Worm (Caenorhabditis elegans) whole organism, L4 larva: ENCODE data around the gene C18B2.5.

Experiments
- F49E8.2 ChIP-seq: sonication (generic microtip); optimal IDR thresholded peaks from 2 replicates; lab custom pipeline; 2016; ENCODE audit warnings: missing compliant biosample characterization, mild to moderate bottlenecking, missing genetic modification characterization, borderline replicate concordance
- T20F7.1 ChIP-seq: fragments of 200-800 bp; sonication (Bioruptor generic); optimal IDR thresholded peaks from 2 replicates; lab custom pipeline; 2018; ENCODE audit warnings: mild to moderate bottlenecking, missing genetic modification characterization, missing compliant biosample characterization
- Y5F2A.4 ChIP-seq: fragments of 200-800 bp; sonication (Bioruptor generic); optimal IDR thresholded peaks from 2 replicates; lab custom pipeline; 2018; ENCODE audit warnings: mild to moderate bottlenecking, missing genetic modification characterization, missing compliant biosample characterization
- ZK337.2 ChIP-seq: fragments of 200-800 bp; sonication (Bioruptor generic); IDR thresholded peaks from 2 replicates; pipeline ENCODE4 v1.3.6; 2022; ENCODE audit warnings: missing genetic modification reagents, missing genetic modification characterization, missing compliant biosample characterization
- ZK546.5 ChIP-seq, 2 experiments: sonication (generic microtip); optimal IDR thresholded peaks; 2 replicates each; lab custom pipeline; 2017; ENCODE audit warnings: missing biosample characterization in 2 of 2, missing genetic modification characterization in 2 of 2
- aly-2 ChIP-seq: sonication (generic microtip); optimal IDR thresholded peaks from 2 replicates; lab custom pipeline; 2018; ENCODE audit warnings: missing biosample characterization, missing genetic modification characterization
- arid-1 ChIP-seq: fragments of 200-800 bp; sonication (Bioruptor generic); conservative IDR thresholded peaks from 2 replicates; pipeline ENCODE4 v1.3.6; 2022; ENCODE audit warnings: missing genetic modification reagents, missing genetic modification characterization, missing compliant biosample characterization
- attf-4 ChIP-seq: sonication (generic microtip); optimal IDR thresholded peaks from 3 replicates; lab custom pipeline; 2017; ENCODE audit warnings: missing biosample characterization, missing genetic modification characterization
- ceh-20 ChIP-seq: fragments of 200-800 bp; sonication (Bioruptor generic); IDR thresholded peaks from 2 replicates; pipeline ENCODE4 v1.3.6; 2022; ENCODE audit warnings: missing genetic modification reagents, missing genetic modification characterization, missing compliant biosample characterization
- ceh-28 ChIP-seq: fragments of 150-350 bp; optimal IDR thresholded peaks from 2 replicates; lab custom pipeline; 2014; ENCODE audit warnings: missing biosample characterization, missing genetic modification reagents, missing genetic modification characterization
- ceh-32 ChIP-seq: sonication (generic microtip); optimal IDR thresholded peaks from 2 replicates; lab custom pipeline; 2016; ENCODE audit warnings: mild to moderate bottlenecking, missing genetic modification characterization, missing compliant biosample characterization; ENCODE audit not compliant: poor library complexity
- ceh-62 ChIP-seq: sonication (generic microtip); optimal IDR thresholded peaks from 2 replicates; lab custom pipeline; 2017; ENCODE audit warnings: missing biosample characterization, missing genetic modification characterization
- cey-2 ChIP-seq: sonication (generic microtip); optimal IDR thresholded peaks from 3 replicates; lab custom pipeline; 2017; ENCODE audit warnings: missing genetic modification characterization, mild to moderate bottlenecking, missing compliant biosample characterization, antibody characterized with exemption, borderline replicate concordance; ENCODE audit not compliant: insufficient read depth
- daf-12 ChIP-seq: fragments of 150-350 bp; optimal IDR thresholded peaks from 2 replicates; lab custom pipeline; 2014; ENCODE audit warnings: missing biosample characterization, missing genetic modification reagents, missing genetic modification characterization
- daf-16 ChIP-seq, 3 experiments: sonication (generic microtip); optimal IDR thresholded peaks; 2 replicates each; lab custom pipeline; 2016 to 2017; ENCODE audit warnings: missing genetic modification characterization in 3 of 3, missing genetic modification reagents in 3 of 3, mild to moderate bottlenecking in 2 of 3, missing compliant biosample characterization in 2 of 3, missing biosample characterization in 1 of 3, moderate library complexity in 1 of 3
- daf-19 ChIP-seq: fragments of 200-800 bp; sonication (Bioruptor generic); conservative IDR thresholded peaks from 2 replicates; pipeline ENCODE4 v1.3.6; 2022; ENCODE audit warnings: missing genetic modification characterization, missing compliant biosample characterization
- daf-8 ChIP-seq: fragments of 200-800 bp; sonication (Bioruptor generic); IDR thresholded peaks from 2 replicates; pipeline ENCODE4 v1.3.6; 2022; ENCODE audit warnings: missing genetic modification characterization, missing compliant biosample characterization
- dpl-1 ChIP-seq: fragments of 150-350 bp; optimal IDR thresholded peaks from 2 replicates; lab custom pipeline; 2014; ENCODE audit warnings: missing biosample characterization, missing genetic modification reagents, missing genetic modification characterization
- duxl-1 ChIP-seq: sonication (generic microtip); optimal IDR thresholded peaks from 2 replicates; lab custom pipeline; 2016; ENCODE audit warnings: mild to moderate bottlenecking, missing genetic modification characterization, moderate library complexity, missing compliant biosample characterization; ENCODE audit not compliant: poor library complexity
- egl-27 ChIP-seq: sonication (generic microtip); optimal IDR thresholded peaks from 3 replicates; lab custom pipeline; 2017; ENCODE audit warnings: missing biosample characterization, missing genetic modification reagents, missing genetic modification characterization
- fkh-10 ChIP-seq: fragments of 150-350 bp; optimal IDR thresholded peaks from 2 replicates; lab custom pipeline; 2014; ENCODE audit warnings: missing biosample characterization, missing genetic modification reagents, missing genetic modification characterization
- gei-8 ChIP-seq: fragments of 200-800 bp; sonication (Bioruptor generic); optimal IDR thresholded peaks from 2 replicates; lab custom pipeline; 2018; ENCODE audit warnings: mild to moderate bottlenecking, missing genetic modification characterization, missing compliant biosample characterization
- hif-1 ChIP-seq, 2 experiments: sonication (generic microtip); optimal IDR thresholded peaks; 2 replicates each; lab custom pipeline; 2016 to 2017; ENCODE audit warnings: missing compliant biosample characterization in 2 of 2, missing genetic modification characterization in 2 of 2, missing genetic modification reagents in 2 of 2, missing genotype in 2 of 2, mild to moderate bottlenecking in 1 of 2
- hmg-1.1 ChIP-seq: fragments of 200-800 bp; sonication (Bioruptor generic); IDR thresholded peaks from 2 replicates; pipeline ENCODE4 v1.3.6; 2022; ENCODE audit warnings: missing genetic modification reagents, missing genetic modification characterization, missing compliant biosample characterization
- jun-1 ChIP-seq: fragments of 150-350 bp; optimal IDR thresholded peaks from 2 replicates; lab custom pipeline; 2014; ENCODE audit warnings: missing biosample characterization, missing genetic modification reagents, missing genetic modification characterization
- lim-7 ChIP-seq: fragments of 200-800 bp; sonication (Bioruptor generic); IDR thresholded peaks from 2 replicates; pipeline ENCODE4 v1.3.6; 2022; ENCODE audit warnings: missing genetic modification characterization, missing compliant biosample characterization
- lin-15B ChIP-seq: fragments of 150-350 bp; sonication (generic microtip); optimal IDR thresholded peaks from 3 replicates; lab custom pipeline; 2014; ENCODE audit warnings: missing biosample characterization, missing genetic modification characterization
- lin-38 ChIP-seq: fragments of 200-800 bp; sonication (Bioruptor generic); IDR thresholded peaks from 2 replicates; pipeline ENCODE4 v1.3.6; 2022; ENCODE audit warnings: missing genetic modification reagents, missing genetic modification characterization, missing compliant biosample characterization
- lir-3 ChIP-seq: sonication (generic microtip); optimal IDR thresholded peaks from 2 replicates; lab custom pipeline; 2016; ENCODE audit warnings: mild to moderate bottlenecking, missing genetic modification characterization, missing compliant biosample characterization
- mdl-1 ChIP-seq, 2 experiments: fragments of 150-350 bp in 1 of 2; sonication (generic microtip) in 1 of 2; optimal IDR thresholded peaks; 2 replicates each; lab custom pipeline; 2014 to 2017; ENCODE audit warnings: missing biosample characterization in 2 of 2, missing genetic modification characterization in 2 of 2
- mdt-29 ChIP-seq: fragments of 200-800 bp; sonication (Bioruptor generic); IDR thresholded peaks from 2 replicates; pipeline ENCODE4 v1.3.6; 2022; ENCODE audit warnings: missing genetic modification reagents, missing genetic modification characterization, missing compliant biosample characterization
- mxl-3 ChIP-seq: fragments of 200-800 bp; sonication (Bioruptor generic); optimal IDR thresholded peaks from 2 replicates; lab custom pipeline; 2018; ENCODE audit warnings: mild to moderate bottlenecking, missing genetic modification characterization, missing compliant biosample characterization
- nhr-10 ChIP-seq: fragments of 150-350 bp; optimal IDR thresholded peaks from 2 replicates; lab custom pipeline; 2014; ENCODE audit warnings: missing biosample characterization, missing genetic modification characterization
- nhr-28 ChIP-seq: fragments of 150-350 bp; optimal IDR thresholded peaks from 2 replicates; lab custom pipeline; 2014; ENCODE audit warnings: missing biosample characterization, missing genetic modification characterization
- nhr-42 ChIP-seq: fragments of 200-800 bp; sonication (Bioruptor generic); IDR thresholded peaks from 2 replicates; pipeline ENCODE4 v1.3.6; 2022; ENCODE audit warnings: missing genetic modification characterization, missing compliant biosample characterization
- nhr-6 ChIP-seq: fragments of 150-350 bp; optimal IDR thresholded peaks from 2 replicates; lab custom pipeline; 2014; ENCODE audit warnings: missing biosample characterization, missing genetic modification characterization
- nhr-76 ChIP-seq: fragments of 150-350 bp; optimal IDR thresholded peaks from 2 replicates; lab custom pipeline; 2014; ENCODE audit warnings: missing biosample characterization, missing genetic modification characterization
- nhr-77 ChIP-seq: fragments of 150-350 bp; optimal IDR thresholded peaks from 2 replicates; lab custom pipeline; 2014; ENCODE audit warnings: missing biosample characterization, missing genetic modification characterization
- pha-4 ChIP-seq, 2 experiments: fragments of 150-350 bp in 1 of 2; fragments of 200-800 bp in 1 of 2; sonication (Bioruptor generic) in 1 of 2; IDR thresholded peaks in 1 of 2; optimal IDR thresholded peaks in 1 of 2; 2 replicates each; pipeline versions ENCODE4 v1.3.6 to Lab custom; 2014 to 2022; ENCODE audit warnings: missing genetic modification characterization in 2 of 2, missing genetic modification reagents in 2 of 2, missing biosample characterization in 1 of 2, missing compliant biosample characterization in 1 of 2
- pqm-1 ChIP-seq: sonication (generic microtip); optimal IDR thresholded peaks from 2 replicates; lab custom pipeline; 2017; ENCODE audit warnings: missing biosample characterization, missing genetic modification characterization
- rbr-2 ChIP-seq: sonication (generic microtip); optimal IDR thresholded peaks from 2 replicates; lab custom pipeline; 2016; ENCODE audit warnings: missing genotype, missing genetic modification characterization, missing compliant biosample characterization
- saeg-2 ChIP-seq: fragments of 200-800 bp; sonication (Bioruptor generic); IDR thresholded peaks from 2 replicates; pipeline ENCODE4 v1.3.6; 2022; ENCODE audit warnings: missing genetic modification reagents, missing genetic modification characterization, missing compliant biosample characterization
- sdz-12 ChIP-seq: fragments of 200-800 bp; sonication (Bioruptor generic); optimal IDR thresholded peaks from 2 replicates; lab custom pipeline; 2018; ENCODE audit warnings: mild to moderate bottlenecking, missing genetic modification characterization, missing compliant biosample characterization
- set-16 ChIP-seq: fragments of 200-800 bp; sonication (Bioruptor generic); IDR thresholded peaks from 2 replicates; pipeline ENCODE4 v1.3.6; 2022; ENCODE audit warnings: missing genetic modification reagents, missing genetic modification characterization, missing compliant biosample characterization
- skn-1 ChIP-seq: fragments of 150-350 bp; optimal IDR thresholded peaks from 2 replicates; lab custom pipeline; 2014; ENCODE audit warnings: missing biosample characterization, missing genetic modification characterization
- spr-1 ChIP-seq: sonication (generic microtip); optimal IDR thresholded peaks from 2 replicates; lab custom pipeline; 2016; ENCODE audit warnings: mild to moderate bottlenecking, missing genetic modification characterization, missing compliant biosample characterization
- tag-97 ChIP-seq: fragments of 200-800 bp; sonication (Bioruptor generic); IDR thresholded peaks from 2 replicates; pipeline ENCODE4 v1.3.6; 2022; ENCODE audit warnings: missing genetic modification characterization, missing compliant biosample characterization
- unc-130 ChIP-seq: sonication (generic microtip); optimal IDR thresholded peaks from 2 replicates; lab custom pipeline; 2016; ENCODE audit warnings: missing genetic modification reagents, missing genetic modification characterization, missing compliant biosample characterization
- unc-39 ChIP-seq: sonication (generic microtip); optimal IDR thresholded peaks from 2 replicates; lab custom pipeline; 2017; ENCODE audit warnings: missing biosample characterization, missing genetic modification characterization
- zag-1 ChIP-seq: fragments of 150-350 bp; optimal IDR thresholded peaks from 2 replicates; lab custom pipeline; 2014; ENCODE audit warnings: missing biosample characterization, missing genetic modification characterization

Gene C18B2.5

ce11 chrX:3650100-3650809, 39.4 kb upstream of the C18B2.5 start, which contains the start of the genes sax-1 and R11G1.2:
sax-1 (minus strand) TSS chrX:3650150.
R11G1.2 (plus strand) TSS chrX:3650614.
- TF ChIP-seq cey-2 (tag; lab: Kevin White, UChicago) (no peak), attf-4 (tag; lab: Kevin White, UChicago) (no peak), mdt-29 (GFP tag; lab: Robert Waterston, UW) (no peak), gei-8 (GFP tag; lab: Kevin White, UChicago) (no peak), T20F7.1 (GFP tag; lab: Kevin White, UChicago) (no peak), ZK337.2 (GFP tag; lab: Robert Waterston, UW) (no peak), hif-1 (tag; optimal IDR thresholded peaks at IDR 0.05; lab: Kevin White, UChicago) (no peak), lim-7 (GFP tag; lab: Robert Waterston, UW) (no peak), nhr-42 (no peak), unc-39 (tag; lab: Kevin White, UChicago) (no peak), hmg-1.1 (GFP tag; lab: Robert Waterston, UW) (peak; percentile 68), aly-2 (tag; lab: Kevin White, UChicago) (no peak), ceh-62 (tag; lab: Kevin White, UChicago) (no peak), duxl-1 (tag; lab: Kevin White, UChicago) (no peak), Y5F2A.4 (GFP tag; lab: Kevin White, UChicago) (no peak), set-16 (GFP tag; lab: Robert Waterston, UW) (no peak), lin-38 (GFP tag; lab: Robert Waterston, UW) (no peak), spr-1 (tag; lab: Kevin White, UChicago) (no peak), egl-27 (no peak), tag-97 (GFP tag; lab: Robert Waterston, UW) (no peak), fkh-10 (GFP tag; lab: Kevin White, UChicago) (no peak), nhr-10 (tag; lab: Kevin White, UChicago) (no peak), daf-16 (GFP tag; optimal IDR thresholded peaks at IDR 0.05; lab: Kevin White, UChicago) (no peak), daf-16 (tag; optimal IDR thresholded peaks at IDR 0.05; lab: Kevin White, UChicago) (no peak), unc-130 (GFP tag; lab: Kevin White, UChicago) (no peak), lir-3 (no peak), mxl-3 (GFP tag; lab: Kevin White, UChicago) (peak; percentile 40), nhr-77 (no peak), daf-8 (no peak), mdl-1 (tag; optimal IDR thresholded peaks at IDR 0.05; lab: Kevin White, UChicago) (peak; percentile 33 to 88), ceh-28 (tag; lab: Kevin White, UChicago) (no peak), pqm-1 (tag; lab: Kevin White, UChicago) (no peak), ceh-32 (tag; lab: Kevin White, UChicago) (no peak), saeg-2 (GFP tag; lab: Robert Waterston, UW) (no peak), jun-1 (no peak), F49E8.2 (tag; lab: Kevin White, UChicago) (no peak), rbr-2 (tag; lab: Kevin White, UChicago) (peak; percentile 64), zag-1 (tag; lab: Kevin White, UChicago) (no peak), ceh-20 (GFP tag; lab: Robert Waterston, UW) (no peak), daf-19 (GFP tag; lab: Robert Waterston, UW) (no peak), daf-12 (tag; lab: Kevin White, UChicago) (no peak), lin-15B (tag; lab: Kevin White, UChicago) (no peak), nhr-28 (tag; lab: Kevin White, UChicago) (peak; percentile 41), skn-1 (tag; lab: Kevin White, UChicago) (no peak), ZK546.5 (tag; optimal IDR thresholded peaks at IDR 0.05; lab: Kevin White, UChicago) (no peak), dpl-1 (peak; percentile 14), pha-4 (GFP tag; IDR thresholded peaks at IDR 0.05; lab: Robert Waterston, UW) (no peak), pha-4 (tag; optimal IDR thresholded peaks at IDR 0.05; lab: Kevin White, UChicago) (no peak), nhr-6 (tag; lab: Kevin White, UChicago) (peak; percentile 34), arid-1 (GFP tag; lab: Robert Waterston, UW) (no peak), nhr-76 (tag; lab: Kevin White, UChicago) (no peak), sdz-12 (GFP tag; lab: Kevin White, UChicago) (no peak)
